Worm (Caenorhabditis elegans): Measurements from ENCODE around the gene Y25C1A.14.

- TF ChIP-seq aly-1 (tag; optimal IDR thresholded peaks at IDR 0.05), result no peak
- no peak for TF ChIP-seq scrt-1 (GFP tag; IDR thresholded peaks at IDR 0.05)
- TF ChIP-seq pes-1 (GFP tag; IDR thresholded peaks at IDR 0.05), result no peak
- no peak for TF ChIP-seq ets-7 (tag; optimal IDR thresholded peaks at IDR 0.05)
- TF ChIP-seq tbx-11 (GFP tag; IDR thresholded peaks at IDR 0.05), result no peak
- no peak for TF ChIP-seq ama-1 (optimal IDR thresholded peaks at IDR 0.05)
- no peak for TF ChIP-seq F13C5.2 (tag; optimal IDR thresholded peaks at IDR 0.05)
- TF ChIP-seq sea-1 (GFP tag; conservative IDR thresholded peaks at IDR 0.05), result no peak
- TF ChIP-seq flt-1 (GFP tag; IDR thresholded peaks at IDR 0.05), result no peak
- no peak for TF ChIP-seq hmg-4 (GFP tag; optimal IDR thresholded peaks at IDR 0.05)
- TF ChIP-seq tbx-37 (GFP tag; conservative IDR thresholded peaks at IDR 0.05), result no peak
Observed at ce11 chrII:3078496-3078895, 18.3 kb downstream of the Y25C1A.14 start, which contains the start of gene copb-1.
